Worm (Caenorhabditis elegans) whole organism, young adult: ENCODE measurements around the gene spat-1.
A peak's percentile ranks its signal among the peaks of the same experiment; 100 is the strongest.

Experiments
- B0019.2 ChIP-seq: fragments of 200-800 bp; sonication (Bioruptor generic); conservative IDR thresholded peaks from 2 replicates; pipeline ENCODE4 v1.3.6; 2022; ENCODE audit warnings: missing genetic modification reagents, missing genetic modification characterization, missing compliant biosample characterization
- B0336.3 ChIP-seq: fragments of 200-800 bp; sonication (Bioruptor generic); IDR thresholded peaks from 2 replicates; pipeline ENCODE4 v1.3.6; 2022; ENCODE audit warnings: missing genetic modification characterization, missing compliant biosample characterization
- D2030.7 ChIP-seq: fragments of 200-800 bp; sonication (Bioruptor generic); IDR thresholded peaks from 2 replicates; pipeline ENCODE4 v1.3.6; 2022; ENCODE audit warnings: missing genetic modification reagents, missing genetic modification characterization, missing compliant biosample characterization
- F10E7.11 ChIP-seq: sonication (generic microtip); optimal IDR thresholded peaks from 2 replicates; lab custom pipeline; 2017; ENCODE audit warnings: mild to moderate bottlenecking, missing genetic modification characterization, moderate library complexity, missing compliant biosample characterization
- F22D6.2 ChIP-seq: sonication (generic microtip); optimal IDR thresholded peaks from 2 replicates; lab custom pipeline; 2016; ENCODE audit warnings: mild to moderate bottlenecking, missing genetic modification characterization, missing compliant biosample characterization
- F23B12.7 ChIP-seq: sonication (generic microtip); optimal IDR thresholded peaks from 2 replicates; lab custom pipeline; 2017; ENCODE audit warnings: missing genetic modification characterization, mild to moderate bottlenecking, missing compliant biosample characterization, antibody characterized with exemption, moderate library complexity; ENCODE audit not compliant: insufficient read depth
- F37B4.10 ChIP-seq: fragments of 200-800 bp; sonication (Bioruptor generic); IDR thresholded peaks from 2 replicates; pipeline ENCODE4 v1.3.6; 2022; ENCODE audit warnings: missing genetic modification characterization, missing compliant biosample characterization
- K11D2.4 ChIP-seq: fragments of 200-800 bp; sonication (Bioruptor generic); IDR thresholded peaks from 2 replicates; pipeline ENCODE4 v1.3.6; 2022; ENCODE audit warnings: missing genetic modification reagents, missing genetic modification characterization, missing compliant biosample characterization
- Y53G8AR.9 ChIP-seq: fragments of 200-800 bp; sonication (Bioruptor generic); conservative IDR thresholded peaks from 2 replicates; pipeline ENCODE4 v1.3.6; 2022; ENCODE audit warnings: missing genetic modification reagents, missing genetic modification characterization, missing compliant biosample characterization
- Y95B8A.8 ChIP-seq: fragments of 200-800 bp; sonication (Bioruptor generic); IDR thresholded peaks from 2 replicates; pipeline ENCODE4 v1.3.6; 2022; ENCODE audit warnings: missing genetic modification reagents, missing genetic modification characterization, missing compliant biosample characterization
- aptf-3 ChIP-seq: fragments of 200-800 bp; sonication (Bioruptor generic); IDR thresholded peaks from 2 replicates; pipeline ENCODE4 v1.3.6; 2022; ENCODE audit warnings: missing genetic modification characterization, missing compliant biosample characterization
- atf-7 ChIP-seq: sonication (generic microtip); optimal IDR thresholded peaks from 2 replicates; lab custom pipeline; 2017; ENCODE audit warnings: mild to moderate bottlenecking, missing genetic modification characterization, missing compliant biosample characterization
- ccch-3 ChIP-seq: fragments of 200-800 bp; sonication (Bioruptor generic); optimal IDR thresholded peaks from 2 replicates; lab custom pipeline; 2018; ENCODE audit warnings: mild to moderate bottlenecking, missing genetic modification characterization, missing compliant biosample characterization
- ceh-100 ChIP-seq: fragments of 200-800 bp; sonication (Bioruptor generic); IDR thresholded peaks from 2 replicates; pipeline ENCODE4 v1.3.6; 2022; ENCODE audit warnings: missing genetic modification reagents, missing genetic modification characterization, missing compliant biosample characterization
- chd-7 ChIP-seq: sonication (generic microtip); optimal IDR thresholded peaks from 2 replicates; lab custom pipeline; 2016; ENCODE audit warnings: mild to moderate bottlenecking, missing genetic modification characterization, moderate library complexity, missing compliant biosample characterization
- die-1 ChIP-seq: sonication (generic microtip); optimal IDR thresholded peaks from 2 replicates; lab custom pipeline; 2016; ENCODE audit warnings: missing genotype, mild to moderate bottlenecking, missing genetic modification characterization, missing compliant biosample characterization
- dpl-1 ChIP-seq: fragments of 150-350 bp; optimal IDR thresholded peaks from 2 replicates; lab custom pipeline; 2014; ENCODE audit warnings: missing biosample characterization, missing genetic modification reagents, missing genetic modification characterization
- egl-18 ChIP-seq: fragments of 200-800 bp; sonication (Bioruptor generic); IDR thresholded peaks from 2 replicates; pipeline ENCODE4 v1.3.6; 2022; ENCODE audit warnings: missing genetic modification reagents, missing genetic modification characterization, missing compliant biosample characterization
- egrh-3 ChIP-seq: fragments of 200-800 bp; sonication (Bioruptor generic); IDR thresholded peaks from 2 replicates; pipeline ENCODE4 v1.3.6; 2022; ENCODE audit warnings: missing genetic modification reagents, missing genetic modification characterization, missing compliant biosample characterization
- him-1 ChIP-seq: sonication (generic microtip); optimal IDR thresholded peaks from 2 replicates; lab custom pipeline; 2016; ENCODE audit warnings: missing genotype, missing genetic modification reagents, missing genetic modification characterization, missing compliant biosample characterization
- hlh-26 ChIP-seq: fragments of 200-800 bp; sonication (Bioruptor generic); conservative IDR thresholded peaks from 2 replicates; pipeline ENCODE4 v1.3.6; 2022; ENCODE audit warnings: missing genetic modification reagents, missing genetic modification characterization, missing compliant biosample characterization
- hmg-1.2 ChIP-seq: fragments of 200-800 bp; sonication (Bioruptor generic); IDR thresholded peaks from 2 replicates; pipeline ENCODE4 v1.3.6; 2022; ENCODE audit warnings: missing genetic modification reagents, missing genetic modification characterization, missing compliant biosample characterization
- let-607 ChIP-seq, 2 experiments: fragments of 200-800 bp in 1 of 2; sonication (Bioruptor generic) in 1 of 2; sonication (generic microtip) in 1 of 2; optimal IDR thresholded peaks; 2 replicates each; lab custom pipeline; 2016 to 2018; ENCODE audit warnings: mild to moderate bottlenecking in 2 of 2, missing compliant biosample characterization in 2 of 2, missing genetic modification characterization in 2 of 2, moderate library complexity in 2 of 2, missing genotype in 1 of 2
- mxl-1 ChIP-seq: sonication (generic microtip); optimal IDR thresholded peaks from 2 replicates; lab custom pipeline; 2016; ENCODE audit warnings: missing genetic modification characterization, missing compliant biosample characterization
- nfya-1 ChIP-seq: sonication (generic microtip); optimal IDR thresholded peaks from 2 replicates; lab custom pipeline; 2017; ENCODE audit warnings: antibody characterized with exemption, missing compliant biosample characterization, missing genetic modification characterization, borderline replicate concordance; ENCODE audit not compliant: insufficient read depth
- nfyb-1 ChIP-seq: fragments of 200-800 bp; sonication (Bioruptor generic); IDR thresholded peaks from 2 replicates; pipeline ENCODE4 v1.3.6; 2022; ENCODE audit warnings: missing genetic modification reagents, missing genetic modification characterization, missing compliant biosample characterization
- nhr-179 ChIP-seq: sonication (generic microtip); optimal IDR thresholded peaks from 2 replicates; lab custom pipeline; 2016; ENCODE audit warnings: mild to moderate bottlenecking, missing genetic modification characterization, missing compliant biosample characterization
- nhr-80 ChIP-seq: sonication (generic microtip); optimal IDR thresholded peaks from 2 replicates; lab custom pipeline; 2016; ENCODE audit warnings: missing genetic modification characterization, missing compliant biosample characterization
- pha-4 ChIP-seq: fragments of 150-350 bp; sonication (generic microtip); optimal IDR thresholded peaks from 2 replicates; lab custom pipeline; 2014; ENCODE audit warnings: missing biosample characterization, missing genetic modification reagents, missing genetic modification characterization
- repo-1 ChIP-seq: sonication (generic microtip); optimal IDR thresholded peaks from 2 replicates; lab custom pipeline; 2017; ENCODE audit warnings: mild to moderate bottlenecking, missing genetic modification characterization, missing compliant biosample characterization
- sdz-38 ChIP-seq: sonication (generic microtip); optimal IDR thresholded peaks from 2 replicates; lab custom pipeline; 2016; ENCODE audit warnings: missing genotype, missing genetic modification characterization, missing compliant biosample characterization
- snpc-1.3 ChIP-seq: sonication (generic microtip); optimal IDR thresholded peaks from 2 replicates; lab custom pipeline; 2017; ENCODE audit warnings: missing genetic modification characterization, mild to moderate bottlenecking, missing compliant biosample characterization, antibody characterized with exemption, moderate library complexity, missing genotype, missing genetic modification reagents; ENCODE audit not compliant: insufficient read depth
- ztf-26 ChIP-seq: sonication (generic microtip); optimal IDR thresholded peaks from 2 replicates; lab custom pipeline; 2017; ENCODE audit warnings: missing genetic modification characterization, missing compliant biosample characterization
- ztf-3 ChIP-seq: fragments of 200-800 bp; sonication (Bioruptor generic); optimal IDR thresholded peaks from 2 replicates; lab custom pipeline; 2018; ENCODE audit warnings: mild to moderate bottlenecking, missing genetic modification characterization, missing compliant biosample characterization

Gene spat-1

DNA sequence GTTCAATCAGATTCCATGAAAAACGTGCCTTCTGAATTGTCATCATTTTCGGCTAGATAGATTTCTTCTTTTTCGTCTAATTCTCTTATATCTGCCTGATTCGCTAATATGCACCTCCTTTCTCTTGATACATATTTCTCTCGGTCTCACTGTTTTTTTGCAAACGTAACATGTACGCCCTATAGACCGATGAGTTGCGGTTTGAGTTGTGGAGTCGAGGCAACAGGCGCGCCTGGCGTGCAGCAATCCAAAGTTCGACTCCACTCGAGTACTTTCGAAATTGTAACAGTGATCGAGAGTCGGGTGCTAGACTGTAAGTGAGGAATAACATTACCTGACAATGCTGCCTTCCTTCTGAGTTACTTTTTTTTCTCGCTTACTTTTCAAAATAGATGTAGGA lies 31.7 kb upstream of the spat-1 start (continued):
- TF ChIP-seq egl-18 (no peak), hlh-26 (GFP tag; lab: Robert Waterston, UW) (no peak), F10E7.11 (tag; lab: Kevin White, UChicago) (peak; percentile 70), nfya-1 (tag; lab: Kevin White, UChicago) (no peak)

DNA sequence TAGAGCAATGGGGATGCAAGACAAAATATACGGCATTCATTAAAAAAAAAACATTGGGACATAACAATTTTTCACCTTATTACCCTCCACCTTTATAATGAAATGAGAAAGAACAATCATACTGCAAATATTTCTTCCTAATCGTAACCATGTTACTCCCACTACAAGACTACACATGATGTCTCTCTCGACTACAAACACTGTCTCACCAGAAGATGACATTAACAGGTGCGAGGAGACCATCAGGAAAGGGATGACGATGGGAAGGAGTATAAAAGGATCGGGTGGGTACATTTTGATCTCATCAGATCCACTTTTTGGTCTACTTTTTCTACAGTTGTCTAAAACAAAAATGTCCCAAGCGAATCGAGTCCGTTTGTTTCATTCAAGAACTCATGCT lies 30.7 kb upstream of the spat-1 start, which contains the start of gene dhs-8:
dhs-8 (plus strand) TSS at position 179 of the 400 bp plus-strand sequence.
- no peak for TF ChIP-seq nhr-80 (tag; lab: Kevin White, UChicago)

- TF ChIP-seq K11D2.4 (GFP tag; lab: Robert Waterston, UW) (no peak), ccch-3 (GFP tag; lab: Kevin White, UChicago) (no peak), hmg-1.2 (GFP tag; lab: Robert Waterston, UW) (no peak), F23B12.7 (tag; lab: Kevin White, UChicago) (no peak), him-1 (tag; lab: Kevin White, UChicago) (no peak), dpl-1 (GFP tag; lab: Kevin White, UChicago) (no peak), snpc-1.3 (tag; lab: Kevin White, UChicago) (no peak), let-607 (tag; optimal IDR thresholded peaks at IDR 0.05; lab: Kevin White, UChicago) (no peak), sdz-38 (tag; lab: Kevin White, UChicago) (no peak), aptf-3 (GFP tag; lab: Robert Waterston, UW) (no peak)
These were observed 28.4 kb upstream of the spat-1 start, which contains the start of gene K10H10.4 for ce11 chrII:14500122-14500521. Gene K10H10.4 (plus strand): TSS chrII:14500422.

DNA sequence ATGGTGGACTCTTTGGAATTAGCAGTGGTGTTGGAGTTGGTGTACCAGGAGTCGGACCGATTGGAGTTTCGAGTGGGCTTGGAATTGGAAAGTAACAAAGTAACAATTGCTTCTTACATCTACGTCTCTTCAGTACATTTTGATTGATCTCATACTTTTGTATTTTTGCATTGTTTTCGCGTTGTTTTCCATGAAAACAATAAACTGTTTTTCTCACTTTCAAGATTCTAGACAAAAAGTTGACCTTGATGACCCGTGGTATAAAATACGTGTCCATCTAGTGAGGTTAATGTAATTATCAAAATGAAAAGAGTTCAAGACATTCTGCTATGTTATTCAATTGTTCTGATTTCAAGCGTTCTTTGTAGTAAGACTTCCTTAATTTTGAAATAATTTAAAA lies 27.1 kb upstream of the spat-1 start, which contains the start of gene K10H10.5:
K10H10.5 (plus strand) TSS at position 301 of the 400 bp plus-strand sequence.
- TF ChIP-seq pha-4 (no peak), repo-1 (tag; lab: Kevin White, UChicago) (no peak), Y95B8A.8 (GFP tag; lab: Robert Waterston, UW) (no peak), nhr-179 (no peak), D2030.7 (no peak), egrh-3 (GFP tag; lab: Robert Waterston, UW) (no peak)
- TF ChIP-seq, all 124 proteins: peak for 0

- TF ChIP-seq hmg-1.2 (GFP tag; lab: Robert Waterston, UW) (peak; percentile 42; the same call in 1 of the 2 replicates), B0019.2 (no peak), ztf-26 (tag; lab: Kevin White, UChicago) (no peak)
These were observed 25.6 kb upstream of the spat-1 start, which contains the start of gene K10H10.6 for ce11 chrII:14502997-14503396. Gene K10H10.6 (plus strand): TSS chrII:14503297.

DNA sequence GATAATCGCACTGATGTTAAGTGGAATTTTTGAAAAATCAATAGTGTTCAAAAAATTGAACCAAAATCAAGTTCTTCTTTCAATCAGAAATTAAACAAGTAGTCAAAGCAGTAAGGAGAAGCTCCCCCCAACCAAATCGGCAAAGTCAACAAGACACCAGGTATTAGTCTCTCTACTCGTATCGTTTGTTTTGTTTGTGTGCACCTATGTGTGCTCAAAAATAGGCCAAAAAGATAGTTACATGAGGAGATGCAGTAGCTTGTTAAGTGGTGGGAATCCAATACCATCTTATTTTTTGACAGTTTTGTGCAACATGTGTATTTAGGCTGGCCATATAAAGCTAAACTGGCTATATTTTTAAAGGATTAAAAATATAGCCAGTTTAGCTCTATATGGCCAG lies 22.3 kb upstream of the spat-1 start, which contains the start of gene K10H10.12:
K10H10.12 (minus strand) TSS at position 101 of the 400 bp plus-strand sequence.
- no peak for TF ChIP-seq B0336.3 (GFP tag; lab: Robert Waterston, UW)
- no peak for TF ChIP-seq mxl-1 (tag; lab: Kevin White, UChicago)
- no peak for TF ChIP-seq F22D6.2 (tag; lab: Kevin White, UChicago)
- no peak for TF ChIP-seq chd-7
- TF ChIP-seq F37B4.10 (GFP tag; lab: Robert Waterston, UW), result no peak
- TF ChIP-seq nfyb-1, result no peak
- no peak for TF ChIP-seq atf-7 (tag; lab: Kevin White, UChicago)
- TF ChIP-seq snpc-1.3 (tag; lab: Kevin White, UChicago), result no peak
- TF ChIP-seq him-1 (tag; lab: Kevin White, UChicago), result no peak
- TF ChIP-seq ceh-100, result no peak
- no peak for TF ChIP-seq ztf-3 (GFP tag; lab: Kevin White, UChicago)
- TF ChIP-seq Y53G8AR.9, result no peak
- no peak for TF ChIP-seq die-1 (tag; lab: Kevin White, UChicago)
